Worm (Caenorhabditis elegans): Measurements from ENCODE around the gene Y24D9A.6.

- TF ChIP-seq somi-1 (GFP tag; optimal IDR thresholded peaks at IDR 0.05) (peak; percentile 80), pha-4 (tag; optimal IDR thresholded peaks at IDR 0.05) (no peak), snpc-4 (GFP tag; optimal IDR thresholded peaks at IDR 0.05) (peak; percentile 55), snpc-4 (tag; optimal IDR thresholded peaks at IDR 0.05) (peak; percentile 25 to 82 (median 74)), F55B11.4 (tag; optimal IDR thresholded peaks at IDR 0.05; ENCODE audit: borderline replicate concordance, insufficient read depth) (no peak), nfya-1 (tag; optimal IDR thresholded peaks at IDR 0.05; ENCODE audit: borderline replicate concordance, insufficient read depth) (no peak), athp-1 (tag; optimal IDR thresholded peaks at IDR 0.05) (peak; percentile 81), dpl-1 (GFP tag; optimal IDR thresholded peaks at IDR 0.05) (peak; percentile 82), rcor-1 (GFP tag; IDR thresholded peaks at IDR 0.05) (peak; percentile 98), lag-1 (GFP tag; IDR thresholded peaks at IDR 0.05) (no peak), snpc-1.3 (tag; optimal IDR thresholded peaks at IDR 0.05; ENCODE audit: insufficient read depth) (peak; percentile 59), dox-1 (GFP tag; IDR thresholded peaks at IDR 0.05) (peak; percentile 98), ceh-58 (GFP tag; IDR thresholded peaks at IDR 0.05) (no peak), ama-1 (optimal IDR thresholded peaks at IDR 0.05) (no peak), ama-1 (GFP tag; optimal IDR thresholded peaks at IDR 0.05) (no peak)
These were observed 9.7 kb downstream of the Y24D9A.6 start, which contains the start of the genes rpl-7A and set-21 for ce11 chrIV:4390438-4390894.
